Fruit fly (Drosophila melanogaster) whole organism, embryonic: ENCODE data around the gene Trf5.
A peak's percentile ranks its signal among the peaks of the same experiment; 100 is the strongest.

Experiments used
- Abd-B ChIP-seq: fragments of 200-800 bp; sonication (Bioruptor generic); optimal IDR thresholded peaks from 2 replicates; lab custom pipeline; 2018; ENCODE audit warnings: missing biosample characterization, mild to moderate bottlenecking, missing genetic modification characterization, moderate library complexity
- Atf-2 ChIP-seq: fragments of 200-800 bp; sonication (Bioruptor generic); optimal IDR thresholded peaks from 2 replicates; lab custom pipeline; 2016; ENCODE audit warnings: missing biosample characterization, missing genetic modification characterization
- CG10209 ChIP-seq: fragments of 200-800 bp; sonication (Bioruptor generic); optimal IDR thresholded peaks from 3 replicates; lab custom pipeline; 2017; ENCODE audit warnings: missing biosample characterization, mild to moderate bottlenecking, missing genetic modification characterization, missing genetic modification reagents
- CG10654 ChIP-seq: fragments of 200-800 bp; sonication (Bioruptor generic); optimal IDR thresholded peaks from 2 replicates; lab custom pipeline; 2016; ENCODE audit warnings: missing biosample characterization, missing genetic modification characterization
- CG11085 ChIP-seq: fragments of 200-800 bp; sonication (Bioruptor generic); IDR thresholded peaks from 2 replicates; pipeline ENCODE4 v1.3.6; 2022; ENCODE audit warnings: missing biosample characterization, missing genetic modification characterization
- CG11723 ChIP-seq: fragments of 200-800 bp; sonication (Bioruptor generic); optimal IDR thresholded peaks from 2 replicates; lab custom pipeline; 2017; ENCODE audit warnings: missing biosample characterization, mild to moderate bottlenecking, missing genetic modification characterization
- CG12391 ChIP-seq: fragments of 200-800 bp; sonication (Bioruptor generic); optimal IDR thresholded peaks from 3 replicates; lab custom pipeline; 2018; ENCODE audit warnings: missing biosample characterization, mild to moderate bottlenecking, missing genetic modification characterization, moderate library complexity
- CG13287 ChIP-seq: fragments of 200-800 bp; sonication (Bioruptor generic); IDR thresholded peaks from 2 replicates; pipeline ENCODE4 v1.3.6; 2022; ENCODE audit warnings: missing biosample characterization, missing genetic modification characterization; ENCODE audit not compliant: partially characterized antibody
- CG15479 ChIP-seq: fragments of 200-800 bp; sonication (Bioruptor generic); optimal IDR thresholded peaks from 3 replicates; lab custom pipeline; 2019; ENCODE audit warnings: missing biosample characterization, mild to moderate bottlenecking, missing genetic modification characterization, moderate library complexity
- CG15696 ChIP-seq: fragments of 200-800 bp; sonication (Bioruptor generic); optimal IDR thresholded peaks from 2 replicates; lab custom pipeline; 2019; ENCODE audit warnings: missing biosample characterization, mild to moderate bottlenecking, missing genetic modification characterization, moderate library complexity
- CG16813 ChIP-seq: fragments of 200-800 bp; sonication (Bioruptor generic); IDR thresholded peaks from 3 replicates; pipeline ENCODE4 v1.3.6; 2022; ENCODE audit warnings: missing biosample characterization, missing genetic modification characterization; ENCODE audit not compliant: partially characterized antibody
- CG1792 ChIP-seq: fragments of 200-800 bp; sonication (Bioruptor generic); optimal IDR thresholded peaks from 2 replicates; lab custom pipeline; 2016; ENCODE audit warnings: missing biosample characterization, missing genetic modification characterization
- CG2129 ChIP-seq: fragments of 200-800 bp; sonication (Bioruptor generic); IDR thresholded peaks from 2 replicates; pipeline ENCODE4 v1.3.6; 2022; ENCODE audit warnings: missing biosample characterization, missing genetic modification characterization; ENCODE audit not compliant: partially characterized antibody
- CG31441 ChIP-seq: fragments of 200-800 bp; sonication (Bioruptor generic); IDR thresholded peaks from 2 replicates; pipeline ENCODE4 v1.3.6; 2022; ENCODE audit warnings: missing biosample characterization, missing genetic modification characterization
- CG4328 ChIP-seq: fragments of 200-800 bp; sonication (Bioruptor generic); optimal IDR thresholded peaks from 3 replicates; lab custom pipeline; 2017; ENCODE audit warnings: missing biosample characterization, missing genetic modification reagents, missing genetic modification characterization
- CG4820 ChIP-seq: fragments of 200-800 bp; sonication (Bioruptor generic); optimal IDR thresholded peaks from 3 replicates; lab custom pipeline; 2016; ENCODE audit warnings: missing biosample characterization, missing genetic modification characterization
- CG5180 ChIP-seq: fragments of 200-800 bp; sonication (Bioruptor generic); optimal IDR thresholded peaks from 3 replicates; lab custom pipeline; 2017; ENCODE audit warnings: missing biosample characterization, missing genetic modification characterization, mild to moderate bottlenecking, moderate library complexity, missing genetic modification reagents
- CG5953 ChIP-seq: fragments of 200-800 bp; sonication (Bioruptor generic); IDR thresholded peaks from 2 replicates; pipeline ENCODE4 v1.3.6; 2022; ENCODE audit warnings: missing biosample characterization, missing genetic modification characterization
- CG6689 ChIP-seq: fragments of 200-800 bp; sonication (Bioruptor generic); IDR thresholded peaks from 2 replicates; pipeline ENCODE4 v1.3.6; 2022; ENCODE audit warnings: missing biosample characterization, missing genetic modification characterization
- CG7786 ChIP-seq: fragments of 200-800 bp; sonication (Bioruptor generic); optimal IDR thresholded peaks from 2 replicates; lab custom pipeline; 2016; ENCODE audit warnings: missing biosample characterization, missing genetic modification characterization
- CG9876 ChIP-seq: fragments of 200-800 bp; sonication (Bioruptor generic); optimal IDR thresholded peaks from 2 replicates; lab custom pipeline; 2016; ENCODE audit warnings: missing biosample characterization, missing genetic modification characterization
- Dip3 ChIP-seq: fragments of 200-800 bp; sonication (Bioruptor generic); optimal IDR thresholded peaks from 3 replicates; lab custom pipeline; 2016; ENCODE audit warnings: missing biosample characterization, missing genetic modification characterization
- Doc3 ChIP-seq: fragments of 200-800 bp; sonication (Bioruptor generic); IDR thresholded peaks from 3 replicates; pipeline ENCODE4 v1.3.6; 2022; ENCODE audit warnings: missing biosample characterization, missing genetic modification characterization; ENCODE audit not compliant: partially characterized antibody
- Ets65A ChIP-seq: fragments of 200-800 bp; sonication (Bioruptor generic); peaks from one replicate; lab custom pipeline; 2016; ENCODE audit warnings: missing biosample characterization, missing genetic modification characterization
- Hand ChIP-seq: fragments of 200-800 bp; sonication (Bioruptor generic); optimal IDR thresholded peaks from 2 replicates; lab custom pipeline; 2017; ENCODE audit warnings: mild to moderate bottlenecking, missing biosample characterization, missing genetic modification reagents, missing genetic modification characterization
- Hr3 ChIP-seq: fragments of 200-800 bp; sonication (Bioruptor generic); optimal IDR thresholded peaks from 3 replicates; lab custom pipeline; 2016; ENCODE audit warnings: missing biosample characterization, missing genetic modification characterization
- Jarid2 ChIP-seq: fragments of 200-800 bp; sonication (Bioruptor generic); optimal IDR thresholded peaks from 3 replicates; lab custom pipeline; 2017; ENCODE audit warnings: mild to moderate bottlenecking, missing biosample characterization, missing genetic modification reagents, missing genetic modification characterization
- Oli ChIP-seq: fragments of 200-800 bp; sonication (Bioruptor generic); optimal IDR thresholded peaks from 2 replicates; lab custom pipeline; 2018; ENCODE audit warnings: missing biosample characterization, mild to moderate bottlenecking, missing genetic modification characterization, moderate library complexity
- Xrp1 ChIP-seq: fragments of 200-800 bp; sonication (Bioruptor generic); IDR thresholded peaks from 2 replicates; pipeline ENCODE4 v1.3.6; 2022; ENCODE audit warnings: missing biosample characterization, missing genetic modification characterization
- ash1 ChIP-seq: fragments of 200-800 bp; sonication (Bioruptor generic); optimal IDR thresholded peaks from 2 replicates; lab custom pipeline; 2018; ENCODE audit warnings: missing biosample characterization, mild to moderate bottlenecking, missing genetic modification characterization
- bcd ChIP-seq: fragments of 200-800 bp; sonication (Bioruptor generic); optimal IDR thresholded peaks from 2 replicates; lab custom pipeline; 2017; ENCODE audit warnings: missing biosample characterization, mild to moderate bottlenecking, missing genetic modification characterization
- cas ChIP-seq: fragments of 200-800 bp; sonication (Bioruptor generic); IDR thresholded peaks from 2 replicates; pipeline ENCODE4 v1.3.6; 2022; ENCODE audit warnings: missing biosample characterization, missing genetic modification characterization
- cwo ChIP-seq: fragments of 200-800 bp; sonication (Bioruptor generic); optimal IDR thresholded peaks from 3 replicates; lab custom pipeline; 2017; ENCODE audit warnings: missing biosample characterization, missing genetic modification characterization, mild to moderate bottlenecking, moderate library complexity, missing genetic modification reagents
- disco-r ChIP-seq: fragments of 200-800 bp; sonication (Bioruptor generic); optimal IDR thresholded peaks from 2 replicates; lab custom pipeline; 2016; ENCODE audit warnings: missing biosample characterization, missing genetic modification characterization
- dmrt11E ChIP-seq: fragments of 200-800 bp; sonication (Bioruptor generic); optimal IDR thresholded peaks from 3 replicates; lab custom pipeline; 2018; ENCODE audit warnings: missing biosample characterization, mild to moderate bottlenecking, missing genetic modification characterization, moderate library complexity
- dpn ChIP-seq, 2 experiments: fragments of 200-800 bp; sonication (Bioruptor generic); optimal IDR thresholded peaks; 3 replicates each; lab custom pipeline; 2016; ENCODE audit warnings: missing biosample characterization in 2 of 2, missing genetic modification characterization in 2 of 2
- fd96Cb ChIP-seq: fragments of 200-800 bp; sonication (Bioruptor generic); optimal IDR thresholded peaks from 2 replicates; lab custom pipeline; 2018; ENCODE audit warnings: missing biosample characterization, mild to moderate bottlenecking, missing genetic modification characterization, moderate library complexity
- gcm ChIP-seq: fragments of 200-800 bp; sonication (Bioruptor generic); optimal IDR thresholded peaks from 2 replicates; lab custom pipeline; 2019; ENCODE audit warnings: missing biosample characterization, mild to moderate bottlenecking, missing genetic modification characterization, moderate library complexity
- grn ChIP-seq: fragments of 200-800 bp; sonication (Bioruptor generic); optimal IDR thresholded peaks from 3 replicates; lab custom pipeline; 2017; ENCODE audit warnings: missing biosample characterization, missing genetic modification characterization
- hbn ChIP-seq: fragments of 200-800 bp; sonication (Bioruptor generic); IDR thresholded peaks from 2 replicates; pipeline ENCODE4 v1.3.6; 2022; ENCODE audit warnings: missing biosample characterization, missing genetic modification characterization; ENCODE audit not compliant: partially characterized antibody
- lilli ChIP-seq: fragments of 200-800 bp; sonication (Bioruptor generic); optimal IDR thresholded peaks from 3 replicates; lab custom pipeline; 2016; ENCODE audit warnings: missing biosample characterization, missing genetic modification characterization
- maf-S ChIP-seq: fragments of 200-800 bp; sonication (Bioruptor generic); optimal IDR thresholded peaks from 2 replicates; lab custom pipeline; 2016; ENCODE audit warnings: missing biosample characterization, missing genetic modification characterization
- mam ChIP-seq: fragments of 200-800 bp; sonication (Bioruptor generic); optimal IDR thresholded peaks from 3 replicates; lab custom pipeline; 2016; ENCODE audit warnings: missing biosample characterization, missing genetic modification characterization
- peb ChIP-seq: fragments of 200-800 bp; sonication (Bioruptor generic); IDR thresholded peaks from 2 replicates; pipeline ENCODE4 v1.3.6; 2022; ENCODE audit warnings: missing biosample characterization, missing genetic modification characterization
- pho ChIP-seq: fragments of 200-800 bp; sonication (Bioruptor generic); optimal IDR thresholded peaks from 2 replicates; lab custom pipeline; 2016; ENCODE audit warnings: missing biosample characterization, missing genetic modification characterization
- ranshi ChIP-seq: fragments of 200-800 bp; sonication (Bioruptor generic); IDR thresholded peaks from 2 replicates; pipeline ENCODE4 v1.3.6; 2022; ENCODE audit warnings: missing biosample characterization, missing genetic modification characterization
- shn ChIP-seq: fragments of 200-800 bp; sonication (Bioruptor generic); optimal IDR thresholded peaks from 3 replicates; lab custom pipeline; 2016; ENCODE audit warnings: missing biosample characterization, missing genetic modification characterization
- slbo ChIP-seq: fragments of 200-800 bp; sonication (Bioruptor generic); IDR thresholded peaks from 2 replicates; pipeline ENCODE4 v1.3.6; 2022; ENCODE audit warnings: missing biosample characterization, missing genetic modification characterization
- sqz ChIP-seq: fragments of 200-800 bp; sonication (Bioruptor generic); optimal IDR thresholded peaks from 3 replicates; lab custom pipeline; 2018; ENCODE audit warnings: missing biosample characterization, mild to moderate bottlenecking, missing genetic modification characterization
- tap ChIP-seq: fragments of 200-800 bp; optimal IDR thresholded peaks from 3 replicates; lab custom pipeline; 2019; ENCODE audit warnings: missing biosample characterization, mild to moderate bottlenecking, missing genetic modification characterization, moderate library complexity
- unpg ChIP-seq: fragments of 200-800 bp; sonication (Bioruptor generic); optimal IDR thresholded peaks from 3 replicates; lab custom pipeline; 2018; ENCODE audit warnings: missing biosample characterization, mild to moderate bottlenecking, missing genetic modification characterization, moderate library complexity

Gene Trf5

dm6 chr2L:2734215-2734614 lies 38.0 kb upstream of the Trf5 start (continued):
- TF ChIP-seq CG11723 (GFP tag; lab: Kevin White, UChicago) (peak; percentile 16), ranshi (peak; percentile 62; the same call in 1 of the 2 replicates), Hr3 (peak; percentile 3), shn (GFP tag; lab: Kevin White, UChicago) (peak; percentile 1), mam (GFP tag; lab: Kevin White, UChicago) (peak; percentile 60), CG15696 (no peak), CG11085 (GFP tag; lab: Robert Waterston, UW) (no peak), peb (GFP tag; lab: Robert Waterston, UW) (no peak), unpg (GFP tag; lab: Kevin White, UChicago) (peak; percentile 45), gcm (GFP tag; lab: Kevin White, UChicago) (no peak), CG2129 (no peak), CG13287 (GFP tag; lab: Robert Waterston, UW) (no peak), Xrp1 (GFP tag; lab: Robert Waterston, UW) (no peak), CG16813 (GFP tag; lab: Robert Waterston, UW) (no peak), lilli (GFP tag; lab: Kevin White, UChicago) (peak; percentile 72), grn (GFP tag; lab: Kevin White, UChicago) (no peak), ash1 (GFP tag; lab: Kevin White, UChicago) (no peak), Hand (GFP tag; lab: Kevin White, UChicago) (peak; percentile 46), CG4820 (GFP tag; lab: Kevin White, UChicago) (peak; percentile 30), pho (GFP tag; lab: Kevin White, UChicago) (peak; percentile 76), CG10209 (peak; percentile 50), maf-S (GFP tag; lab: Kevin White, UChicago) (peak; percentile 21), dmrt11E (no peak), Dip3 (GFP tag; lab: Kevin White, UChicago) (peak; percentile 58), cwo (GFP tag; lab: Kevin White, UChicago) (peak; percentile 54), hbn (GFP tag; lab: Robert Waterston, UW) (no peak), disco-r (GFP tag; lab: Kevin White, UChicago) (no peak), sqz (GFP tag; lab: Kevin White, UChicago) (no peak), CG7786 (peak; percentile 42), slbo (GFP tag; lab: Robert Waterston, UW) (peak; percentile 70), CG10654 (no peak), CG9876 (GFP tag; lab: Kevin White, UChicago) (no peak), tap (no peak), CG1792 (GFP tag; lab: Kevin White, UChicago) (no peak), CG5953 (no peak), bcd (GFP tag; lab: Kevin White, UChicago) (peak; percentile 68), Jarid2 (GFP tag; lab: Kevin White, UChicago) (no peak), dpn (GFP tag; optimal IDR thresholded peaks at IDR 0.05; lab: Kevin White, UChicago) (peak; percentile 43 to 57), CG15479 (GFP tag; lab: Kevin White, UChicago) (no peak), fd96Cb (tag; lab: Kevin White, UChicago) (peak; percentile 26), CG5180 (GFP tag; lab: Kevin White, UChicago) (no peak), Abd-B (GFP tag; lab: Kevin White, UChicago) (peak; percentile 41), Atf-2 (GFP tag; lab: Kevin White, UChicago) (peak; percentile 19), cas (no peak), Oli (tag; lab: Kevin White, UChicago) (peak; percentile 38), Doc3 (GFP tag; lab: Robert Waterston, UW) (no peak), CG6689 (GFP tag; lab: Robert Waterston, UW) (peak; percentile 41), CG12391 (tag; lab: Kevin White, UChicago) (peak; percentile 23), Ets65A (GFP tag; lab: Kevin White, UChicago) (no peak), CG4328 (GFP tag; lab: Kevin White, UChicago) (no peak), CG31441 (GFP tag; lab: Robert Waterston, UW) (peak; percentile 42)
